Fruit fly (Drosophila melanogaster): ENCODE measurements around the gene CG12025.
A peak's percentile ranks its signal among the peaks of the same experiment; 100 is the strongest.

Gene CG12025

dm6 chr3L:1897709-1898108 is 32.5 kb downstream of the CG12025 start:
- TF ChIP-seq cnc (optimal IDR thresholded peaks at IDR 0.05) (no peak), tj (GFP tag; optimal IDR thresholded peaks at IDR 0.05) (peak; percentile 86)

- TF ChIP-seq CG33017 (tag; optimal IDR thresholded peaks at IDR 0.05) (no peak), Clk (GFP tag; optimal IDR thresholded peaks at IDR 0.05) (no peak), pad (GFP tag; optimal IDR thresholded peaks at IDR 0.05) (no peak), Mnt (GFP tag; optimal IDR thresholded peaks at IDR 0.05) (no peak), ovo (GFP tag; optimal IDR thresholded peaks at IDR 0.05) (no peak), tj (GFP tag; optimal IDR thresholded peaks at IDR 0.05) (no peak), CG5204 (GFP tag; optimal IDR thresholded peaks at IDR 0.05) (no peak), Hr96 (GFP tag; optimal IDR thresholded peaks at IDR 0.05) (no peak), CG1620 (GFP tag; optimal IDR thresholded peaks at IDR 0.05) (no peak), CG11617 (GFP tag; optimal IDR thresholded peaks at IDR 0.05) (no peak), bab1 (GFP tag; optimal IDR thresholded peaks at IDR 0.05) (no peak), kay (GFP tag; ENCODE audit: borderline replicate concordance) (no peak), CG12768 (GFP tag; optimal IDR thresholded peaks at IDR 0.05) (no peak), CG14711 (tag; optimal IDR thresholded peaks at IDR 0.05) (no peak), CG7045 (GFP tag; optimal IDR thresholded peaks at IDR 0.05) (no peak), Crg-1 (GFP tag; optimal IDR thresholded peaks at IDR 0.05) (no peak)
These were observed 34.4 kb downstream of the CG12025 start for dm6 chr3L:1899616-1900015.

dm6 chr3L:1900633-1901032 is 35.4 kb downstream of the CG12025 start:
- no peak for TF ChIP-seq CG12768 (GFP tag; optimal IDR thresholded peaks at IDR 0.05)
- no peak for TF ChIP-seq CG5204 (GFP tag; optimal IDR thresholded peaks at IDR 0.05)
- no peak for TF ChIP-seq CG33017 (tag; optimal IDR thresholded peaks at IDR 0.05)
- no peak for TF ChIP-seq bab1 (GFP tag; optimal IDR thresholded peaks at IDR 0.05)
- no peak for TF ChIP-seq Clk (GFP tag; optimal IDR thresholded peaks at IDR 0.05)
- TF ChIP-seq Crg-1 (GFP tag; optimal IDR thresholded peaks at IDR 0.05): no peak
- no peak for TF ChIP-seq CG14711 (tag; optimal IDR thresholded peaks at IDR 0.05)
- TF ChIP-seq pad (GFP tag; optimal IDR thresholded peaks at IDR 0.05): no peak
- TF ChIP-seq Mnt (GFP tag; optimal IDR thresholded peaks at IDR 0.05): no peak
- TF ChIP-seq ovo (GFP tag; optimal IDR thresholded peaks at IDR 0.05): no peak
- TF ChIP-seq CG11617 (GFP tag; optimal IDR thresholded peaks at IDR 0.05): no peak
- no peak for TF ChIP-seq toe (GFP tag; optimal IDR thresholded peaks at IDR 0.05)

dm6 chr3L:1904440-1904839 is 39.2 kb downstream of the CG12025 start:
- TF ChIP-seq CG11617 (GFP tag; optimal IDR thresholded peaks at IDR 0.05) (no peak), pad (GFP tag; optimal IDR thresholded peaks at IDR 0.05) (no peak), tj (GFP tag; optimal IDR thresholded peaks at IDR 0.05) (no peak), Hr96 (GFP tag; optimal IDR thresholded peaks at IDR 0.05) (no peak), CG12768 (GFP tag; optimal IDR thresholded peaks at IDR 0.05) (no peak), ovo (GFP tag; optimal IDR thresholded peaks at IDR 0.05) (no peak)

dm6 chr3L:1905273-1905672 is 40.0 kb downstream of the CG12025 start:
- no peak for TF ChIP-seq Mnt (GFP tag; optimal IDR thresholded peaks at IDR 0.05)
- TF ChIP-seq CG12768 (GFP tag; optimal IDR thresholded peaks at IDR 0.05): no peak
- no peak for TF ChIP-seq CG14711 (tag; optimal IDR thresholded peaks at IDR 0.05)
- no peak for TF ChIP-seq CG1620 (GFP tag; optimal IDR thresholded peaks at IDR 0.05)
- no peak for TF ChIP-seq kay (GFP tag; ENCODE audit: borderline replicate concordance)
- TF ChIP-seq CG11617 (GFP tag; optimal IDR thresholded peaks at IDR 0.05): no peak
- no peak for TF ChIP-seq cnc (optimal IDR thresholded peaks at IDR 0.05)
- no peak for TF ChIP-seq bab1 (GFP tag; optimal IDR thresholded peaks at IDR 0.05)
- no peak for TF ChIP-seq toe (GFP tag; optimal IDR thresholded peaks at IDR 0.05)
- TF ChIP-seq CG5204 (GFP tag; optimal IDR thresholded peaks at IDR 0.05): no peak
- no peak for TF ChIP-seq pad (GFP tag; optimal IDR thresholded peaks at IDR 0.05)
- TF ChIP-seq Hr96 (GFP tag; optimal IDR thresholded peaks at IDR 0.05): no peak
- no peak for TF ChIP-seq CG33017 (tag; optimal IDR thresholded peaks at IDR 0.05)
- no peak for TF ChIP-seq Clk (GFP tag; optimal IDR thresholded peaks at IDR 0.05)
- no peak for TF ChIP-seq ovo (GFP tag; optimal IDR thresholded peaks at IDR 0.05)
- no peak for TF ChIP-seq cic (GFP tag; optimal IDR thresholded peaks at IDR 0.05)
- TF ChIP-seq tj (GFP tag; optimal IDR thresholded peaks at IDR 0.05): no peak
- no peak for TF ChIP-seq CG7101 (tag; optimal IDR thresholded peaks at IDR 0.05)
- no peak for TF ChIP-seq Crg-1 (GFP tag; optimal IDR thresholded peaks at IDR 0.05)

dm6 chr3L:1906208-1906607 is 41.0 kb downstream of the CG12025 start:
- TF ChIP-seq ovo (GFP tag; optimal IDR thresholded peaks at IDR 0.05) (no peak), CG11617 (GFP tag; optimal IDR thresholded peaks at IDR 0.05) (no peak), CG12768 (GFP tag; optimal IDR thresholded peaks at IDR 0.05) (no peak), toe (GFP tag; optimal IDR thresholded peaks at IDR 0.05) (no peak), kay (GFP tag; ENCODE audit: borderline replicate concordance) (no peak), Hr96 (GFP tag; optimal IDR thresholded peaks at IDR 0.05) (no peak), CG1620 (GFP tag; optimal IDR thresholded peaks at IDR 0.05) (no peak), Mnt (GFP tag; optimal IDR thresholded peaks at IDR 0.05) (no peak), cnc (optimal IDR thresholded peaks at IDR 0.05) (no peak), cic (GFP tag; optimal IDR thresholded peaks at IDR 0.05) (no peak), bab1 (GFP tag; optimal IDR thresholded peaks at IDR 0.05) (no peak)

- no peak for TF ChIP-seq tj (GFP tag; optimal IDR thresholded peaks at IDR 0.05)
These were observed 43.8 kb downstream of the CG12025 start for dm6 chr3L:1909000-1909399.
